Worm (Caenorhabditis elegans) whole organism, early embryonic: ENCODE data around the gene srbc-1.

Experiments used
- B0310.2 ChIP-seq: sonication (generic microtip); optimal IDR thresholded peaks from 2 replicates; lab custom pipeline; 2016; ENCODE audit warnings: mild to moderate bottlenecking, missing genetic modification characterization, missing compliant biosample characterization
- F13C5.2 ChIP-seq: sonication (generic microtip); optimal IDR thresholded peaks from 2 replicates; lab custom pipeline; 2017; ENCODE audit warnings: mild to moderate bottlenecking, missing genetic modification characterization, inconsistent platforms, missing compliant biosample characterization
- aly-1 ChIP-seq: sonication (generic microtip); optimal IDR thresholded peaks from 2 replicates; lab custom pipeline; 2016; ENCODE audit warnings: missing genetic modification characterization, missing compliant biosample characterization
- ama-1 ChIP-seq: fragments of 150-350 bp; optimal IDR thresholded peaks from 2 replicates; lab custom pipeline; 2014
- ceh-13 ChIP-seq: fragments of 200-800 bp; sonication (Bioruptor generic); optimal IDR thresholded peaks from 2 replicates; lab custom pipeline; 2018; ENCODE audit warnings: mild to moderate bottlenecking, missing genetic modification characterization, missing compliant biosample characterization
- ceh-36 ChIP-seq: sonication (generic microtip); optimal IDR thresholded peaks from 2 replicates; lab custom pipeline; 2016; ENCODE audit warnings: missing genetic modification characterization, inconsistent platforms, missing compliant biosample characterization
- ets-7 ChIP-seq: sonication (generic microtip); optimal IDR thresholded peaks from 2 replicates; lab custom pipeline; 2016; ENCODE audit warnings: missing genotype, missing genetic modification characterization, missing compliant biosample characterization
- flt-1 ChIP-seq: fragments of 200-800 bp; sonication (Bioruptor generic); IDR thresholded peaks from 2 replicates; pipeline ENCODE4 v1.3.6; 2022; ENCODE audit warnings: missing genetic modification characterization, missing compliant biosample characterization
- hmbx-1 ChIP-seq: sonication (generic microtip); optimal IDR thresholded peaks from 2 replicates; lab custom pipeline; 2016; ENCODE audit warnings: mild to moderate bottlenecking, missing genetic modification characterization, missing compliant biosample characterization
- hmg-4 ChIP-seq: fragments of 200-800 bp; sonication (Bioruptor generic); optimal IDR thresholded peaks from 2 replicates; lab custom pipeline; 2018; ENCODE audit warnings: mild to moderate bottlenecking, missing genetic modification characterization, missing compliant biosample characterization
- hnd-1 ChIP-seq: sonication (generic microtip); optimal IDR thresholded peaks from 2 replicates; lab custom pipeline; 2016; ENCODE audit warnings: missing genetic modification characterization, missing compliant biosample characterization
- pes-1 ChIP-seq: fragments of 200-800 bp; sonication (Bioruptor generic); IDR thresholded peaks from 2 replicates; pipeline ENCODE4 v1.3.6; 2022; ENCODE audit warnings: missing genetic modification reagents, missing genetic modification characterization, missing compliant biosample characterization
- scrt-1 ChIP-seq: fragments of 200-800 bp; sonication (Bioruptor generic); IDR thresholded peaks from 2 replicates; pipeline ENCODE4 v1.3.6; 2022; ENCODE audit warnings: missing genetic modification characterization, missing compliant biosample characterization
- sea-1 ChIP-seq: fragments of 200-800 bp; sonication (Bioruptor generic); conservative IDR thresholded peaks from 2 replicates; pipeline ENCODE4 v1.3.6; 2022; ENCODE audit warnings: missing genetic modification characterization, missing compliant biosample characterization
- tbx-11 ChIP-seq: fragments of 200-800 bp; sonication (Bioruptor generic); IDR thresholded peaks from 2 replicates; pipeline ENCODE4 v1.3.6; 2022; ENCODE audit warnings: missing genetic modification characterization, missing compliant biosample characterization
- tbx-37 ChIP-seq: fragments of 200-800 bp; sonication (Bioruptor generic); conservative IDR thresholded peaks from 2 replicates; pipeline ENCODE4 v1.3.6; 2022; ENCODE audit warnings: missing genetic modification reagents, missing genetic modification characterization, missing compliant biosample characterization
- tra-4 ChIP-seq: sonication (generic microtip); optimal IDR thresholded peaks from 2 replicates; lab custom pipeline; 2017; ENCODE audit warnings: missing genetic modification characterization, missing compliant biosample characterization

srbc-1 gene

ce11 chrV:3295368-3295767, 6.4 kb downstream of the srbc-1 start:
- TF ChIP-seq ceh-13 (GFP tag; lab: Kevin White, UChicago) (no peak), F13C5.2 (no peak), hmbx-1 (tag; lab: Kevin White, UChicago) (no peak), ets-7 (tag; lab: Kevin White, UChicago) (no peak), ceh-36 (tag; lab: Kevin White, UChicago) (no peak), hmg-4 (GFP tag; lab: Kevin White, UChicago) (no peak), pes-1 (GFP tag; lab: Robert Waterston, UW) (no peak), tbx-37 (GFP tag; lab: Robert Waterston, UW) (no peak), hnd-1 (tag; lab: Kevin White, UChicago) (no peak), B0310.2 (tag; lab: Kevin White, UChicago) (no peak), flt-1 (GFP tag; lab: Robert Waterston, UW) (no peak), scrt-1 (no peak), ama-1 (lab: Kevin White, UChicago) (no peak), tra-4 (tag; lab: Kevin White, UChicago) (no peak), aly-1 (tag; lab: Kevin White, UChicago) (no peak), tbx-11 (GFP tag; lab: Robert Waterston, UW) (no peak), sea-1 (no peak)

ce11 chrV:3289267-3289666, 12.5 kb downstream of the srbc-1 start, which contains the start of gene F35F10.6:
Gene F35F10.6 (minus strand): TSS chrV:3289367.
- TF ChIP-seq B0310.2 (tag; lab: Kevin White, UChicago) (no peak), ceh-36 (tag; lab: Kevin White, UChicago) (no peak), hmg-4 (GFP tag; lab: Kevin White, UChicago) (no peak), ets-7 (tag; lab: Kevin White, UChicago) (no peak), tbx-11 (GFP tag; lab: Robert Waterston, UW) (no peak), hmbx-1 (tag; lab: Kevin White, UChicago) (no peak), hnd-1 (tag; lab: Kevin White, UChicago) (no peak), flt-1 (GFP tag; lab: Robert Waterston, UW) (no peak), F13C5.2 (no peak), tra-4 (tag; lab: Kevin White, UChicago) (no peak), ama-1 (lab: Kevin White, UChicago) (no peak), sea-1 (no peak)

ce11 chrV:3288134-3288533, 13.7 kb downstream of the srbc-1 start:
- TF ChIP-seq pes-1 (GFP tag; lab: Robert Waterston, UW) (no peak), tbx-11 (GFP tag; lab: Robert Waterston, UW) (no peak), hmg-4 (GFP tag; lab: Kevin White, UChicago) (no peak), ceh-36 (tag; lab: Kevin White, UChicago) (no peak), hmbx-1 (tag; lab: Kevin White, UChicago) (no peak), ama-1 (lab: Kevin White, UChicago) (no peak), ets-7 (tag; lab: Kevin White, UChicago) (no peak), tra-4 (tag; lab: Kevin White, UChicago) (no peak), B0310.2 (tag; lab: Kevin White, UChicago) (no peak), hnd-1 (tag; lab: Kevin White, UChicago) (no peak), sea-1 (no peak), tbx-37 (GFP tag; lab: Robert Waterston, UW) (no peak)

ce11 chrV:3287330-3287729, 14.5 kb downstream of the srbc-1 start, which contains the start of gene F35F10.7:
Gene F35F10.7 (minus strand): TSS chrV:3287430.
- TF ChIP-seq tbx-37 (GFP tag; lab: Robert Waterston, UW) (no peak), hmg-4 (GFP tag; lab: Kevin White, UChicago) (no peak), tbx-11 (GFP tag; lab: Robert Waterston, UW) (no peak), scrt-1 (no peak)

- TF ChIP-seq hnd-1 (tag; lab: Kevin White, UChicago) = no peak
- TF ChIP-seq ceh-13 (GFP tag; lab: Kevin White, UChicago) = no peak
- TF ChIP-seq B0310.2 (tag; lab: Kevin White, UChicago) = no peak
- no peak for TF ChIP-seq pes-1 (GFP tag; lab: Robert Waterston, UW)
- no peak for TF ChIP-seq tbx-11 (GFP tag; lab: Robert Waterston, UW)
- no peak for TF ChIP-seq ama-1 (lab: Kevin White, UChicago)
- no peak for TF ChIP-seq ets-7 (tag; lab: Kevin White, UChicago)
- no peak for TF ChIP-seq hmbx-1 (tag; lab: Kevin White, UChicago)
- TF ChIP-seq hmg-4 (GFP tag; lab: Kevin White, UChicago) = no peak
- no peak for TF ChIP-seq aly-1 (tag; lab: Kevin White, UChicago)
- TF ChIP-seq ceh-36 (tag; lab: Kevin White, UChicago) = no peak
- TF ChIP-seq tra-4 (tag; lab: Kevin White, UChicago) = no peak
- no peak for TF ChIP-seq scrt-1
- no peak for TF ChIP-seq flt-1 (GFP tag; lab: Robert Waterston, UW)
- no peak for TF ChIP-seq tbx-37 (GFP tag; lab: Robert Waterston, UW)
- no peak for TF ChIP-seq F13C5.2
- no peak for TF ChIP-seq sea-1
Observed at ce11 chrV:3284629-3285028, 17.2 kb downstream of the srbc-1 start, which contains the start of gene F35F10.5. Gene F35F10.5 (plus strand): TSS chrV:3284929.

- TF ChIP-seq pes-1 (GFP tag; lab: Robert Waterston, UW) = no peak
- TF ChIP-seq scrt-1 = no peak
- no peak for TF ChIP-seq ets-7 (tag; lab: Kevin White, UChicago)
- TF ChIP-seq hmg-4 (GFP tag; lab: Kevin White, UChicago) = no peak
- no peak for TF ChIP-seq B0310.2 (tag; lab: Kevin White, UChicago)
- TF ChIP-seq tra-4 (tag; lab: Kevin White, UChicago) = no peak
Observed at ce11 chrV:3282957-3283356, 18.8 kb downstream of the srbc-1 start, which contains the start of gene str-64. Gene str-64 (plus strand): TSS chrV:3283257.

ce11 chrV:3281523-3281922, 20.3 kb downstream of the srbc-1 start, which contains the start of gene T28A11.25:
Gene T28A11.25 (plus strand): TSS chrV:3281823.
- no peak for TF ChIP-seq hmbx-1 (tag; lab: Kevin White, UChicago)
